Worm (Caenorhabditis elegans): ENCODE results near the gene coq-5.
A peak's percentile ranks its signal among the peaks of the same experiment; 100 is the strongest.

Gene coq-5

DNA sequence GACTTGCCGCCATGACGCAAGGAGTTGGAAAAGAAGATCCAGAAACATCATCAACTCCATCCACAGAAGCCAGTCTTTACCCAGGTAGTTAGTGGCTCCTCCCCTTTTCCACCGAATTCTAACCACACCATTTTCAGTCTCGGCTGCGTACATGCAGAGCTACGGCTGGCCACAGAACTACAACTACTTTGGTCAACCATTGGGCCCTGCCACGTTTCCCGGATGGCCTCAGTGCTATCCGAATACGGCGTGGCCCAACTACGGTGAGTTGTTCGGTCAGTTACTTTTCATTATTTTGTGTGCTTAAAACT lies 43.2 kb downstream of the coq-5 start:
- TF ChIP-seq ztf-16 (tag; optimal IDR thresholded peaks at IDR 0.05): no peak
- TF ChIP-seq gmeb-2 (tag; optimal IDR thresholded peaks at IDR 0.05): no peak
- no peak for TF ChIP-seq C08G9.2 (tag; optimal IDR thresholded peaks at IDR 0.05)
- no peak for TF ChIP-seq npax-4 (tag; optimal IDR thresholded peaks at IDR 0.05)

DNA sequence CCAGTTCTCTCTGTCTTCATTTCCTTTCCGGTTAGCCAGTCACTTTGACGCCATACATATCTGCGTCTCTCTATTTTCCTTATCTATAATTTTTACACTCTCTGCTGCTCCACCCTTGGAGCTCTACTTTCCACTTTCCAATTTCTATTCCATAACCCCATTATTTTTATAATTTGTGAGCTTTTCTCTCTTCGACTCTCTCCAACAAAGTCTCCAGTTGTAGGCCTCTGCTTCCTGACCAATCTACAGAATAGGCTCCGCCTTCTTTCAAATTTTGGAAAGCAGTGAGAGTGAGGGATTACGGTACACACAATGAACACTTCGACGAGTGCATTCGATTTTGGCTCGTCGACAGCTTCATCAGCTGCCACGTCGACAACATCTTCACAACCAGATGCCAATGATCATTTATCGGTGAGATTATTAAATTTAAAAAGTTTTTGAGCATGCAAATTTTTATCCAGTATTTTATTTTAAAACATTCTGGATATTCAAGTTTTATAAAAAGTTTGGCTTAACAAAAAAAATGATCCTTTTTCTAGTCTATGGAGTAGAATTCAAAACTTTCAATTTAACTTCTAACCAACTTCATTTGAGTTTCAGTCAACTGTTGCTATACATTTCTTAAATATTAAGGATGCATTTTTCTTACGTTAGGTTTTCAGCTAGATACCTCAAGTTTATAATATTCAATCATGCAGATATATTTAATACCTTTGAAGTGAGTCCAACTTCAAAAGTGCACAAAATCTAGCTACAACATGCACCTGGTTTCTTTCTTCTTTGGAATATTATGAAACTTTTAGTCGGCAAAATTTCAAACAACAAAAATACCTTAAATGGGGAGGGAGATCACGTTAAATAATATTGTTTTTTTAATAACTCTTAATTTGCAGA lies 43.9 kb downstream of the coq-5 start, which contains the start of gene egl-5:
TSS of gene egl-5 (plus strand) at position 216 of the 897 bp plus-strand sequence.
- no peak for TF ChIP-seq hlh-15 (tag; optimal IDR thresholded peaks at IDR 0.05)
- TF ChIP-seq ceh-2 (tag; optimal IDR thresholded peaks at IDR 0.05): no peak
- TF ChIP-seq nfya-1 (tag; optimal IDR thresholded peaks at IDR 0.05): peak; percentile 47
- TF ChIP-seq ceh-31 (tag; optimal IDR thresholded peaks at IDR 0.05): no peak
- no peak for TF ChIP-seq sdc-2 (tag; optimal IDR thresholded peaks at IDR 0.05)
- no peak for TF ChIP-seq nhr-232 (tag; optimal IDR thresholded peaks at IDR 0.05)
- TF ChIP-seq ceh-19 (GFP tag; optimal IDR thresholded peaks at IDR 0.05): no peak
- TF ChIP-seq ceh-6 (GFP tag; optimal IDR thresholded peaks at IDR 0.05): no peak

DNA sequence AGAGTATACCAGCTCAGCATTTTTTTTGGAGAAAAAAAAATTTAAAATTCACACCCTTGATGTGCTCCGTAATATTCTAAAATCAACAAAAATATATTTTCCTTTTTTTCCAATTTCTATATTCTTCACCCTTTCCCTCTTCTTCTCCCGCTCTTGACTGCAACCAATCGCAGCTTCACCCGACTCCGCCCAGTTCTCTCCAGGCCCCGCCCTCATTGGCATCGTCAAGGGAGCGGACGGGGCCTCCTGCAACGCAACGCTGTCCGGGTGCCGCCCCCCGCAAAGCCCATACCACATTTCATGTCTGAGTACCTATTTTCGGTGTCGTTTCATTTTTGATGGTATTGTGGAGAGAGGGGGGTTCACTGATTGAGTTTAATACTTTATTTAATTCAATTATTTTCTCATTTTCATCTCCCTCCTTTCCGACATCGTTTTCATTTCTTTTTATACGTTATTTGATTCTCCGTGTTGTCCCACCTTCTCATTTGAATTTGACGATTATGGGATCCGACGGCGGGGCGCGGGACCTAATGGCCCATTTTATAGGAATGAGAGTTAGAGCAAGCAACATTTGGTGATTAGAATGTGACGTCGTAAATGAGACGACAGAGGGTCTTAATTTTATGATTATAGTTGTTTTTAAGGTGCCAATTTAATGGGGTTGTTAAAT lies 45.9 kb downstream of the coq-5 start:
- TF ChIP-seq nfya-1 (tag; optimal IDR thresholded peaks at IDR 0.05) (peak; percentile 98), hlh-8 (tag; optimal IDR thresholded peaks at IDR 0.05) (no peak), ahr-1 (tag; optimal IDR thresholded peaks at IDR 0.05) (no peak), pag-3 (tag; optimal IDR thresholded peaks at IDR 0.05; ENCODE audit: borderline replicate concordance) (no peak), unc-42 (tag; optimal IDR thresholded peaks at IDR 0.05) (peak; percentile 23), ceh-2 (tag; optimal IDR thresholded peaks at IDR 0.05) (no peak), lim-6 (tag; optimal IDR thresholded peaks at IDR 0.05) (no peak), ceh-22 (tag; optimal IDR thresholded peaks at IDR 0.05) (no peak), syd-9 (tag; optimal IDR thresholded peaks at IDR 0.05) (no peak), ceh-14 (tag; optimal IDR thresholded peaks at IDR 0.05) (peak; percentile 34), ref-2 (tag; optimal IDR thresholded peaks at IDR 0.05) (peak; percentile 49), lin-11 (tag; optimal IDR thresholded peaks at IDR 0.05) (no peak), ceh-34 (tag; optimal IDR thresholded peaks at IDR 0.05) (no peak), zip-5 (tag; optimal IDR thresholded peaks at IDR 0.05) (no peak), K09A11.1 (tag; optimal IDR thresholded peaks at IDR 0.05; ENCODE audit: insufficient read depth) (no peak)

DNA sequence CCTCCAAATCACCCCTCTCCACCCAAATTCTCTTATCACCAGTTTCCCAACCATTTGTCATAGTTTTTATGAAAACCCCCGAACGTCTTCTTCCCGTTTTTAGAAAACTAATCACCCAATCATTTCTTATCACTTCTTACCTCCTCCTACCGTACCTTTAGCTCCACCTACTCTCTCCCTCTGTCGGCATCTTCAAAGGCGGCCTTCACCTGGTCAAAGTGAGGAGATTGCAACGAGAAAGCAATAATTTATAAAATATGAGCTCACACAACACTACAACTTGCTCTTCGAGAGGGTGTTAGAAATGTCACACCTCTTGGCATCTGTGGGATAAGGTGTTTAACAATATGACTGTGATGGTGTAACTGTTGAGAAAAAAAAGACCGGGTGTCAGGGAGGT lies 49.2 kb downstream of the coq-5 start:
- no peak for TF ChIP-seq sox-4 (tag; optimal IDR thresholded peaks at IDR 0.05)
- TF ChIP-seq nhr-11 (tag; optimal IDR thresholded peaks at IDR 0.05): no peak
- TF ChIP-seq madf-2 (tag; optimal IDR thresholded peaks at IDR 0.05): no peak
- no peak for TF ChIP-seq nfya-1 (tag; optimal IDR thresholded peaks at IDR 0.05)
- no peak for TF ChIP-seq hlh-6 (tag; optimal IDR thresholded peaks at IDR 0.05)
- no peak for TF ChIP-seq C08G9.2 (tag; optimal IDR thresholded peaks at IDR 0.05)
- no peak for TF ChIP-seq ahr-1 (tag; optimal IDR thresholded peaks at IDR 0.05)
- TF ChIP-seq K02D7.2 (tag; optimal IDR thresholded peaks at IDR 0.05): no peak
- no peak for TF ChIP-seq ceh-9 (tag; optimal IDR thresholded peaks at IDR 0.05)
- no peak for TF ChIP-seq elt-2 (tag; optimal IDR thresholded peaks at IDR 0.05)
- TF ChIP-seq hlh-8 (tag; optimal IDR thresholded peaks at IDR 0.05): no peak
- no peak for TF ChIP-seq T23F11.4 (GFP tag; optimal IDR thresholded peaks at IDR 0.05)
- TF ChIP-seq che-1 (tag; optimal IDR thresholded peaks at IDR 0.05): no peak
- TF ChIP-seq ceh-14 (tag; optimal IDR thresholded peaks at IDR 0.05): no peak
- TF ChIP-seq ceh-45 (GFP tag; IDR thresholded peaks at IDR 0.05): no peak
- TF ChIP-seq tbx-7 (tag; optimal IDR thresholded peaks at IDR 0.05): no peak
- no peak for TF ChIP-seq lin-11 (tag; optimal IDR thresholded peaks at IDR 0.05)
- TF ChIP-seq ztf-16 (tag; optimal IDR thresholded peaks at IDR 0.05): no peak
- no peak for TF ChIP-seq ceh-48 (tag; optimal IDR thresholded peaks at IDR 0.05)
- TF ChIP-seq ceh-24 (tag; optimal IDR thresholded peaks at IDR 0.05): no peak

All from whole organism, late embryonic.